Worm (Caenorhabditis elegans) whole organism, L4 larva: ENCODE results near the gene rpl-39.

ENCODE experiments used
- F10B5.3 ChIP-seq: sonication (generic microtip); optimal IDR thresholded peaks from 2 replicates; lab custom pipeline; 2016; ENCODE audit warnings: mild to moderate bottlenecking, missing genetic modification characterization, missing compliant biosample characterization
- F37D6.2 ChIP-seq: sonication (generic microtip); optimal IDR thresholded peaks from 2 replicates; lab custom pipeline; 2016; ENCODE audit warnings: mild to moderate bottlenecking, missing genetic modification characterization, missing compliant biosample characterization
- F49E8.2 ChIP-seq: sonication (generic microtip); optimal IDR thresholded peaks from 2 replicates; lab custom pipeline; 2016; ENCODE audit warnings: missing compliant biosample characterization, mild to moderate bottlenecking, missing genetic modification characterization, borderline replicate concordance
- R02D3.7 ChIP-seq: fragments of 150-350 bp; sonication (generic microtip); optimal IDR thresholded peaks from 3 replicates; lab custom pipeline; 2014; ENCODE audit warnings: missing biosample characterization, missing genetic modification characterization
- Y105C5A.15 ChIP-seq: fragments of 200-800 bp; sonication (Bioruptor generic); IDR thresholded peaks from 2 replicates; pipeline ENCODE4 v1.3.6; 2022; ENCODE audit warnings: missing genetic modification characterization, missing compliant biosample characterization
- ZK337.2 ChIP-seq: fragments of 200-800 bp; sonication (Bioruptor generic); IDR thresholded peaks from 2 replicates; pipeline ENCODE4 v1.3.6; 2022; ENCODE audit warnings: missing genetic modification reagents, missing genetic modification characterization, missing compliant biosample characterization
- ZK546.5 ChIP-seq, 2 experiments: sonication (generic microtip); optimal IDR thresholded peaks; 2 replicates each; lab custom pipeline; 2017; ENCODE audit warnings: missing biosample characterization in 2 of 2, missing genetic modification characterization in 2 of 2
- aly-2 ChIP-seq: sonication (generic microtip); optimal IDR thresholded peaks from 2 replicates; lab custom pipeline; 2018; ENCODE audit warnings: missing biosample characterization, missing genetic modification characterization
- ama-1 ChIP-seq: fragments of 150-350 bp; optimal IDR thresholded peaks from 2 replicates; lab custom pipeline; 2014; ENCODE audit warnings: inconsistent platforms, mixed read lengths
- ceh-20 ChIP-seq: fragments of 200-800 bp; sonication (Bioruptor generic); IDR thresholded peaks from 2 replicates; pipeline ENCODE4 v1.3.6; 2022; ENCODE audit warnings: missing genetic modification reagents, missing genetic modification characterization, missing compliant biosample characterization
- ceh-28 ChIP-seq: fragments of 150-350 bp; optimal IDR thresholded peaks from 2 replicates; lab custom pipeline; 2014; ENCODE audit warnings: missing biosample characterization, missing genetic modification reagents, missing genetic modification characterization
- ceh-62 ChIP-seq: sonication (generic microtip); optimal IDR thresholded peaks from 2 replicates; lab custom pipeline; 2017; ENCODE audit warnings: missing biosample characterization, missing genetic modification characterization
- ctbp-1 ChIP-seq: fragments of 200-800 bp; sonication (Bioruptor generic); IDR thresholded peaks from 2 replicates; pipeline ENCODE4 v1.3.6; 2022; ENCODE audit warnings: missing genetic modification reagents, missing genetic modification characterization, missing compliant biosample characterization
- daf-8 ChIP-seq: fragments of 200-800 bp; sonication (Bioruptor generic); IDR thresholded peaks from 2 replicates; pipeline ENCODE4 v1.3.6; 2022; ENCODE audit warnings: missing genetic modification characterization, missing compliant biosample characterization
- dmd-9 ChIP-seq: fragments of 200-800 bp; sonication (Bioruptor generic); IDR thresholded peaks from 2 replicates; pipeline ENCODE4 v1.3.6; 2022; ENCODE audit warnings: missing genetic modification reagents, missing genetic modification characterization, missing compliant biosample characterization
- dpl-1 ChIP-seq: fragments of 150-350 bp; optimal IDR thresholded peaks from 2 replicates; lab custom pipeline; 2014; ENCODE audit warnings: missing biosample characterization, missing genetic modification reagents, missing genetic modification characterization
- duxl-1 ChIP-seq: sonication (generic microtip); optimal IDR thresholded peaks from 2 replicates; lab custom pipeline; 2016; ENCODE audit warnings: mild to moderate bottlenecking, missing genetic modification characterization, moderate library complexity, missing compliant biosample characterization; ENCODE audit not compliant: poor library complexity
- dve-1 ChIP-seq: sonication (generic microtip); optimal IDR thresholded peaks from 2 replicates; lab custom pipeline; 2017; ENCODE audit warnings: antibody characterized with exemption, mild to moderate bottlenecking, missing genetic modification characterization, missing compliant biosample characterization; ENCODE audit not compliant: insufficient read depth
- egl-27 ChIP-seq: sonication (generic microtip); optimal IDR thresholded peaks from 3 replicates; lab custom pipeline; 2017; ENCODE audit warnings: missing biosample characterization, missing genetic modification reagents, missing genetic modification characterization
- fkh-10 ChIP-seq: fragments of 150-350 bp; optimal IDR thresholded peaks from 2 replicates; lab custom pipeline; 2014; ENCODE audit warnings: missing biosample characterization, missing genetic modification reagents, missing genetic modification characterization
- fos-1 ChIP-seq: fragments of 150-350 bp; optimal IDR thresholded peaks from 2 replicates; lab custom pipeline; 2014; ENCODE audit warnings: missing biosample characterization, missing genetic modification characterization
- hif-1 ChIP-seq, 2 experiments: sonication (generic microtip); optimal IDR thresholded peaks; 2 replicates each; lab custom pipeline; 2016 to 2017; ENCODE audit warnings: missing compliant biosample characterization in 2 of 2, missing genetic modification characterization in 2 of 2, missing genetic modification reagents in 2 of 2, missing genotype in 2 of 2, mild to moderate bottlenecking in 1 of 2
- hlh-30 ChIP-seq: sonication (generic microtip); optimal IDR thresholded peaks from 2 replicates; lab custom pipeline; 2017; ENCODE audit warnings: antibody characterized with exemption, mild to moderate bottlenecking, missing genetic modification characterization, missing compliant biosample characterization; ENCODE audit not compliant: insufficient read depth
- hmg-1.1 ChIP-seq: fragments of 200-800 bp; sonication (Bioruptor generic); IDR thresholded peaks from 2 replicates; pipeline ENCODE4 v1.3.6; 2022; ENCODE audit warnings: missing genetic modification reagents, missing genetic modification characterization, missing compliant biosample characterization
- lim-7 ChIP-seq: fragments of 200-800 bp; sonication (Bioruptor generic); IDR thresholded peaks from 2 replicates; pipeline ENCODE4 v1.3.6; 2022; ENCODE audit warnings: missing genetic modification characterization, missing compliant biosample characterization
- lin-15B ChIP-seq: fragments of 150-350 bp; sonication (generic microtip); optimal IDR thresholded peaks from 3 replicates; lab custom pipeline; 2014; ENCODE audit warnings: missing biosample characterization, missing genetic modification characterization
- lin-29 ChIP-seq: fragments of 200-800 bp; sonication (Bioruptor generic); IDR thresholded peaks from 2 replicates; pipeline ENCODE4 v1.3.6; 2022; ENCODE audit warnings: missing genetic modification reagents, missing genetic modification characterization, missing compliant biosample characterization
- lin-38 ChIP-seq: fragments of 200-800 bp; sonication (Bioruptor generic); IDR thresholded peaks from 2 replicates; pipeline ENCODE4 v1.3.6; 2022; ENCODE audit warnings: missing genetic modification reagents, missing genetic modification characterization, missing compliant biosample characterization
- lin-39 ChIP-seq: fragments of 150-350 bp; optimal IDR thresholded peaks from 2 replicates; lab custom pipeline; 2014; ENCODE audit warnings: missing biosample characterization, missing genetic modification reagents, missing genetic modification characterization
- lsy-2 ChIP-seq, 2 experiments: fragments of 150-350 bp in 1 of 2; sonication (generic microtip) in 1 of 2; optimal IDR thresholded peaks; 2 replicates each; lab custom pipeline; 2014 to 2017; ENCODE audit warnings: missing biosample characterization in 2 of 2, missing genetic modification characterization in 2 of 2
- madf-5 ChIP-seq, 2 experiments: fragments of 200-800 bp; sonication (Bioruptor generic); IDR thresholded peaks; 2 replicates each; pipeline ENCODE4 v1.3.6; 2022; ENCODE audit warnings: missing compliant biosample characterization in 2 of 2, missing genetic modification characterization in 2 of 2
- madf-9 ChIP-seq: fragments of 200-800 bp; sonication (Bioruptor generic); conservative IDR thresholded peaks from 2 replicates; pipeline ENCODE4 v1.3.6; 2022; ENCODE audit warnings: missing genetic modification reagents, missing genetic modification characterization, missing compliant biosample characterization
- mdt-29 ChIP-seq: fragments of 200-800 bp; sonication (Bioruptor generic); IDR thresholded peaks from 2 replicates; pipeline ENCODE4 v1.3.6; 2022; ENCODE audit warnings: missing genetic modification reagents, missing genetic modification characterization, missing compliant biosample characterization
- mes-2 ChIP-seq: sonication (generic microtip); optimal IDR thresholded peaks from 2 replicates; lab custom pipeline; 2016; ENCODE audit warnings: missing genotype, mild to moderate bottlenecking, missing genetic modification characterization, missing compliant biosample characterization; ENCODE audit not compliant: poor library complexity, severe bottlenecking
- nhr-11 ChIP-seq: fragments of 150-350 bp; optimal IDR thresholded peaks from 2 replicates; lab custom pipeline; 2014; ENCODE audit warnings: missing biosample characterization, missing genetic modification characterization
- nhr-111 ChIP-seq: fragments of 200-800 bp; sonication (Bioruptor generic); optimal IDR thresholded peaks from 2 replicates; lab custom pipeline; 2018; ENCODE audit warnings: mild to moderate bottlenecking, missing genetic modification characterization, missing compliant biosample characterization
- nhr-237 ChIP-seq: sonication (generic microtip); optimal IDR thresholded peaks from 2 replicates; lab custom pipeline; 2017; ENCODE audit warnings: missing biosample characterization, missing genetic modification characterization
- nhr-41 ChIP-seq: fragments of 200-800 bp; sonication (Bioruptor generic); IDR thresholded peaks from 2 replicates; pipeline ENCODE4 v1.3.6; 2022; ENCODE audit warnings: missing genetic modification reagents, missing genetic modification characterization, missing compliant biosample characterization
- nhr-76 ChIP-seq: fragments of 150-350 bp; optimal IDR thresholded peaks from 2 replicates; lab custom pipeline; 2014; ENCODE audit warnings: missing biosample characterization, missing genetic modification characterization
- php-3 ChIP-seq: fragments of 200-800 bp; sonication (Bioruptor generic); IDR thresholded peaks from 2 replicates; pipeline ENCODE4 v1.3.6; 2022; ENCODE audit warnings: missing genetic modification reagents, missing genetic modification characterization, missing compliant biosample characterization
- rbr-2 ChIP-seq: sonication (generic microtip); optimal IDR thresholded peaks from 2 replicates; lab custom pipeline; 2016; ENCODE audit warnings: missing genotype, missing genetic modification characterization, missing compliant biosample characterization
- set-16 ChIP-seq: fragments of 200-800 bp; sonication (Bioruptor generic); IDR thresholded peaks from 2 replicates; pipeline ENCODE4 v1.3.6; 2022; ENCODE audit warnings: missing genetic modification reagents, missing genetic modification characterization, missing compliant biosample characterization
- skn-1 ChIP-seq: fragments of 150-350 bp; optimal IDR thresholded peaks from 2 replicates; lab custom pipeline; 2014; ENCODE audit warnings: missing biosample characterization, missing genetic modification characterization
- snpc-1.2 ChIP-seq: fragments of 200-800 bp; sonication (Bioruptor generic); IDR thresholded peaks from 2 replicates; pipeline ENCODE4 v1.3.6; 2022; ENCODE audit warnings: missing genetic modification reagents, missing genetic modification characterization, missing compliant biosample characterization
- spr-3 ChIP-seq: fragments of 200-800 bp; sonication (Bioruptor generic); optimal IDR thresholded peaks from 2 replicates; lab custom pipeline; 2018; ENCODE audit warnings: mild to moderate bottlenecking, missing genetic modification characterization, missing compliant biosample characterization
- tag-97 ChIP-seq: fragments of 200-800 bp; sonication (Bioruptor generic); IDR thresholded peaks from 2 replicates; pipeline ENCODE4 v1.3.6; 2022; ENCODE audit warnings: missing genetic modification characterization, missing compliant biosample characterization
- tra-1 ChIP-seq: fragments of 200-800 bp; sonication (Bioruptor generic); IDR thresholded peaks from 2 replicates; pipeline ENCODE4 v1.3.6; 2022; ENCODE audit warnings: missing genetic modification reagents, missing genetic modification characterization, missing compliant biosample characterization
- unc-39 ChIP-seq: sonication (generic microtip); optimal IDR thresholded peaks from 2 replicates; lab custom pipeline; 2017; ENCODE audit warnings: missing biosample characterization, missing genetic modification characterization
- vab-7 ChIP-seq: fragments of 200-800 bp; sonication (Bioruptor generic); IDR thresholded peaks from 2 replicates; pipeline ENCODE4 v1.3.6; 2022; ENCODE audit warnings: missing genetic modification reagents, missing genetic modification characterization, missing compliant biosample characterization
- zfp-3 ChIP-seq: fragments of 200-800 bp; sonication (Bioruptor generic); conservative IDR thresholded peaks from 2 replicates; pipeline ENCODE4 v1.3.6; 2022; ENCODE audit warnings: missing genetic modification reagents, missing genetic modification characterization, missing compliant biosample characterization

rpl-39 gene

DNA sequence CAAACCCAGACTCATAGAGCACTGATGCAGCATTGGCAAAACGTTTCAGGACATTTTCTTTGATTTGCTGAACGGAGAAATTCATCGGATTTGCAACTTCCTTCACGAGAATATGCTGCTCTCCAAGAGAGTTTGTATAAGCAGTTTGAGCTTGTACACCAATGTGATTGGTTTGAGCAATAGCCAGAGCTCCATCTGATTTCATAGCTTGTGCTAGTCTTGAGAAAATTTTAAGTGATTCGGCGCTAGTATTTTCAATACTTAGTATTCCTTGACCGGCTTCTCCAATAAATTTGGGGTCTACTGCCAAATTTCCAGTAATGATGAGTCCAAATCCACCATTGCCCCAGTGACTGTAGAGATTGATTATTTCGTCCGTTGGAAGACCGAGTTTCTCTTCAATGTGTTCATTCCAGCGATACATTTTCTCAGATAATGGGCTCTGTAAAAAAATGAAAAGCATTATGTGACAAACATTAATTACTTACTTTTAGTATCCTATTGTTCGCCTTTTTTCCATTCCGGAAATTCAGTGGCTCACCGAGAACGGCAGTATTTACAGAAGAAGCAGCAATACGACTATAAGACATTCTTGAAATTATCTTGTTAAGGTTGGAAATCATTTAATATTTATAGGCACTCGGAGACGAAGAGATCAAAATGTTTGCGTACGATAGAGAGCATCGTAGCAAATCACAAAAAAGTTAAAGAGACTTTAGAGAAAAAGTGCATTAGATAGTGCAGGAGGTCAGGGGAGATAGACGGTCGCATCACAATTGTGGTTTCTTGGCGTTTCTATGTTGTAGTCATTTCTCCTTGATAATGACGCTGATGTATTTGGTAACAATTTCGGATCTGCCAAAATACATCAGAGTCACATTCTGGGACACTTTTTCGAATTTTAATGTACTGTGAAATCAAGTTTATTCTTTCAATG is 33.7 kb upstream of the rpl-39 start, which contains the start of gene ZK742.3 (continued):
- TF ChIP-seq duxl-1 (tag; lab: Kevin White, UChicago) (no peak), aly-2 (tag; lab: Kevin White, UChicago) (no peak), madf-5 (GFP tag; IDR thresholded peaks at IDR 0.05; lab: Robert Waterston, UW) (no peak), nhr-41 (no peak), ctbp-1 (no peak), lin-38 (0 out of 2 replicates have a peak, but pooled peaks have one; percentile 28), hlh-30 (peak; percentile 9), vab-7 (GFP tag; lab: Robert Waterston, UW) (no peak), lin-29 (GFP tag; lab: Robert Waterston, UW) (no peak), egl-27 (no peak), nhr-76 (tag; lab: Kevin White, UChicago) (no peak), hif-1 (tag; optimal IDR thresholded peaks at IDR 0.05; lab: Kevin White, UChicago) (no peak), R02D3.7 (tag; lab: Kevin White, UChicago) (no peak), nhr-111 (GFP tag; lab: Kevin White, UChicago) (no peak), ceh-20 (no peak), lin-39 (no peak), zfp-3 (GFP tag; lab: Robert Waterston, UW) (no peak), dmd-9 (GFP tag; lab: Robert Waterston, UW) (no peak), hmg-1.1 (GFP tag; lab: Robert Waterston, UW) (no peak), fos-1 (tag; lab: Kevin White, UChicago) (no peak), nhr-11 (tag; lab: Kevin White, UChicago) (no peak), F10B5.3 (tag; lab: Kevin White, UChicago) (no peak), php-3 (GFP tag; lab: Robert Waterston, UW) (0 out of 2 replicates have a peak, but pooled peaks have one; percentile 9), dve-1 (tag; lab: Kevin White, UChicago) (peak; percentile 57), F49E8.2 (no peak), mdt-29 (GFP tag; lab: Robert Waterston, UW) (no peak), Y105C5A.15 (GFP tag; lab: Robert Waterston, UW) (no peak), ama-1 (lab: Kevin White, UChicago) (no peak), lin-15B (tag; lab: Kevin White, UChicago) (no peak), dpl-1 (no peak), ceh-28 (tag; lab: Kevin White, UChicago) (no peak), lsy-2 (tag; optimal IDR thresholded peaks at IDR 0.05; lab: Kevin White, UChicago) (no peak), tra-1 (GFP tag; lab: Robert Waterston, UW) (no peak), fkh-10 (no peak), ZK546.5 (tag; optimal IDR thresholded peaks at IDR 0.05; lab: Kevin White, UChicago) (no peak), ceh-62 (tag; lab: Kevin White, UChicago) (no peak), snpc-1.2 (GFP tag; lab: Robert Waterston, UW) (no peak), set-16 (no peak), skn-1 (tag; lab: Kevin White, UChicago) (no peak), rbr-2 (tag; lab: Kevin White, UChicago) (no peak), spr-3 (GFP tag; lab: Kevin White, UChicago) (no peak), daf-8 (GFP tag; lab: Robert Waterston, UW) (no peak), ZK337.2 (no peak), mes-2 (no peak), tag-97 (GFP tag; lab: Robert Waterston, UW) (no peak), F37D6.2 (no peak), madf-9 (GFP tag; lab: Robert Waterston, UW) (no peak), lim-7 (no peak), nhr-237 (no peak), unc-39 (tag; lab: Kevin White, UChicago) (no peak)
